Fruit fly (Drosophila melanogaster) whole organism, embryonic: Measurements from ENCODE around the gene path.

Experiments used
- B-H2 ChIP-seq: fragments of 200-800 bp; sonication (Bioruptor generic); optimal IDR thresholded peaks from 2 replicates; lab custom pipeline; 2018; ENCODE audit warnings: missing biosample characterization, mild to moderate bottlenecking, missing genetic modification characterization
- BEAF-32 ChIP-seq: fragments of 200-800 bp; sonication (Bioruptor generic); optimal IDR thresholded peaks from 3 replicates; lab custom pipeline; 2017; ENCODE audit warnings: missing biosample characterization, missing genetic modification characterization, mild to moderate bottlenecking, moderate library complexity, missing genetic modification reagents
- CG12299 ChIP-seq: fragments of 200-800 bp; sonication (Bioruptor generic); optimal IDR thresholded peaks from 2 replicates; lab custom pipeline; 2018; ENCODE audit warnings: missing biosample characterization, mild to moderate bottlenecking, missing genetic modification characterization
- CG13123 ChIP-seq: fragments of 200-800 bp; sonication (Bioruptor generic); optimal IDR thresholded peaks from 2 replicates; lab custom pipeline; 2016; ENCODE audit warnings: missing biosample characterization, missing genetic modification characterization
- CG13424 ChIP-seq: fragments of 200-800 bp; sonication (Bioruptor generic); optimal IDR thresholded peaks from 2 replicates; lab custom pipeline; 2019; ENCODE audit warnings: missing biosample characterization, mild to moderate bottlenecking, missing genetic modification characterization, moderate library complexity
- CG13894 ChIP-seq: fragments of 200-800 bp; sonication (Bioruptor generic); optimal IDR thresholded peaks from 3 replicates; lab custom pipeline; 2018; ENCODE audit warnings: missing biosample characterization, mild to moderate bottlenecking, missing genetic modification characterization, moderate library complexity
- CG15514 ChIP-seq: fragments of 200-800 bp; sonication (Bioruptor generic); optimal IDR thresholded peaks from 3 replicates; lab custom pipeline; 2017; ENCODE audit warnings: missing biosample characterization, missing genetic modification characterization, mild to moderate bottlenecking, moderate library complexity, missing genetic modification reagents
- CG31441 ChIP-seq: fragments of 200-800 bp; sonication (Bioruptor generic); IDR thresholded peaks from 2 replicates; pipeline ENCODE4 v1.3.6; 2022; ENCODE audit warnings: missing biosample characterization, missing genetic modification characterization
- CG4617 ChIP-seq: fragments of 200-800 bp; sonication (Bioruptor generic); optimal IDR thresholded peaks from 3 replicates; lab custom pipeline; 2016; ENCODE audit warnings: missing biosample characterization, missing genetic modification characterization, borderline replicate concordance
- CG6689 ChIP-seq: fragments of 200-800 bp; sonication (Bioruptor generic); IDR thresholded peaks from 2 replicates; pipeline ENCODE4 v1.3.6; 2022; ENCODE audit warnings: missing biosample characterization, missing genetic modification characterization
- CG6765 ChIP-seq: fragments of 200-800 bp; sonication (Bioruptor generic); optimal IDR thresholded peaks from 3 replicates; lab custom pipeline; 2017; ENCODE audit warnings: missing biosample characterization, mild to moderate bottlenecking, missing genetic modification characterization
- CG6813 ChIP-seq: fragments of 200-800 bp; sonication (Bioruptor generic); optimal IDR thresholded peaks from 2 replicates; lab custom pipeline; 2017; ENCODE audit warnings: missing biosample characterization, missing genetic modification characterization, mild to moderate bottlenecking, moderate library complexity, missing genetic modification reagents
- CG7928 ChIP-seq: fragments of 200-800 bp; sonication (Bioruptor generic); optimal IDR thresholded peaks from 2 replicates; lab custom pipeline; 2017; ENCODE audit warnings: missing biosample characterization, mild to moderate bottlenecking, missing genetic modification characterization
- Eip74EF ChIP-seq, 2 experiments: fragments of 200-800 bp in 1 of 2; fragments of >200 bp in 1 of 2; sonication (Bioruptor generic) in 1 of 2; optimal IDR thresholded peaks; 2 replicates each; lab custom pipeline; 2017 to 2019; ENCODE audit warnings: missing biosample characterization in 2 of 2, missing genetic modification characterization in 2 of 2, mild to moderate bottlenecking in 1 of 2, moderate library complexity in 1 of 2
- Ets97D ChIP-seq: fragments of 200-800 bp; sonication (Bioruptor generic); optimal IDR thresholded peaks from 3 replicates; lab custom pipeline; 2016; ENCODE audit warnings: missing biosample characterization, missing genetic modification characterization
- Fer3 ChIP-seq: fragments of 200-800 bp; sonication (Bioruptor generic); optimal IDR thresholded peaks from 2 replicates; lab custom pipeline; 2018; ENCODE audit warnings: missing biosample characterization, mild to moderate bottlenecking, missing genetic modification characterization, moderate library complexity
- GATAe ChIP-seq: fragments of 200-800 bp; sonication (Bioruptor generic); conservative IDR thresholded peaks from 2 replicates; pipeline ENCODE4 v1.3.6; 2022; ENCODE audit warnings: missing biosample characterization, missing genetic modification characterization
- HLHmδ ChIP-seq: fragments of 200-800 bp; sonication (Bioruptor generic); optimal IDR thresholded peaks from 2 replicates; lab custom pipeline; 2018; ENCODE audit warnings: missing biosample characterization, mild to moderate bottlenecking, missing genetic modification characterization, moderate library complexity
- Hr3 ChIP-seq: fragments of 200-800 bp; sonication (Bioruptor generic); optimal IDR thresholded peaks from 3 replicates; lab custom pipeline; 2016; ENCODE audit warnings: missing biosample characterization, missing genetic modification characterization
- Hr39 ChIP-seq: fragments of >200 bp; optimal IDR thresholded peaks from 2 replicates; lab custom pipeline; 2017
- Kr ChIP-seq: fragments of 200-800 bp; sonication (Bioruptor generic); optimal IDR thresholded peaks from 2 replicates; lab custom pipeline; 2017; ENCODE audit warnings: missing biosample characterization, mild to moderate bottlenecking, missing genetic modification characterization
- MESR4 ChIP-seq: fragments of 200-800 bp; sonication (Bioruptor generic); optimal IDR thresholded peaks from 2 replicates; lab custom pipeline; 2018; ENCODE audit warnings: missing biosample characterization, mild to moderate bottlenecking, missing genetic modification characterization, moderate library complexity
- MTF-1 ChIP-seq: fragments of 200-800 bp; sonication (Bioruptor generic); optimal IDR thresholded peaks from 2 replicates; lab custom pipeline; 2018; ENCODE audit warnings: missing biosample characterization, mild to moderate bottlenecking, missing genetic modification characterization, borderline replicate concordance
- NC2α ChIP-seq: fragments of 200-800 bp; sonication (Bioruptor generic); optimal IDR thresholded peaks from 2 replicates; lab custom pipeline; 2016; ENCODE audit warnings: missing biosample characterization, missing genetic modification characterization
- Oaz ChIP-seq: fragments of 200-800 bp; sonication (Bioruptor generic); IDR thresholded peaks from 2 replicates; pipeline ENCODE4 v1.3.6; 2022; ENCODE audit warnings: missing biosample characterization, missing genetic modification characterization
- Ravus ChIP-seq: fragments of 200-800 bp; sonication (Bioruptor generic); IDR thresholded peaks from 2 replicates; pipeline ENCODE4 v1.3.6; 2022; ENCODE audit warnings: missing biosample characterization, missing genetic modification characterization
- Rx ChIP-seq: fragments of 200-800 bp; sonication (Bioruptor generic); IDR thresholded peaks from 2 replicates; pipeline ENCODE4 v1.3.6; 2022; ENCODE audit warnings: missing biosample characterization, missing genetic modification characterization
- al ChIP-seq: fragments of 200-800 bp; sonication (Bioruptor generic); IDR thresholded peaks from 2 replicates; pipeline ENCODE4 v1.3.6; 2022; ENCODE audit warnings: missing biosample characterization, missing genetic modification characterization
- chn ChIP-seq: fragments of 200-800 bp; sonication (Bioruptor generic); optimal IDR thresholded peaks from 2 replicates; lab custom pipeline; 2016; ENCODE audit warnings: missing biosample characterization, missing genetic modification characterization
- crp ChIP-seq, 2 experiments: fragments of 200-800 bp; sonication (Bioruptor generic); optimal IDR thresholded peaks; 2 replicates in 1 of 2; 3 replicates in 1 of 2; lab custom pipeline; 2017; ENCODE audit warnings: missing biosample characterization in 2 of 2, missing genetic modification characterization in 2 of 2, mild to moderate bottlenecking in 1 of 2, moderate library complexity in 1 of 2
- dmrt11E ChIP-seq: fragments of 200-800 bp; sonication (Bioruptor generic); optimal IDR thresholded peaks from 3 replicates; lab custom pipeline; 2018; ENCODE audit warnings: missing biosample characterization, mild to moderate bottlenecking, missing genetic modification characterization, moderate library complexity
- ems ChIP-seq: fragments of 200-800 bp; sonication (Bioruptor generic); optimal IDR thresholded peaks from 3 replicates; lab custom pipeline; 2016; ENCODE audit warnings: missing biosample characterization, missing genetic modification characterization
- fd102C ChIP-seq: fragments of 200-800 bp; sonication (Bioruptor generic); optimal IDR thresholded peaks from 2 replicates; lab custom pipeline; 2018; ENCODE audit warnings: missing biosample characterization, mild to moderate bottlenecking, missing genetic modification characterization, moderate library complexity
- grn ChIP-seq: fragments of 200-800 bp; sonication (Bioruptor generic); optimal IDR thresholded peaks from 3 replicates; lab custom pipeline; 2017; ENCODE audit warnings: missing biosample characterization, missing genetic modification characterization
- hbn ChIP-seq: fragments of 200-800 bp; sonication (Bioruptor generic); IDR thresholded peaks from 2 replicates; pipeline ENCODE4 v1.3.6; 2022; ENCODE audit warnings: missing biosample characterization, missing genetic modification characterization; ENCODE audit not compliant: partially characterized antibody
- hth ChIP-seq: fragments of >200 bp; optimal IDR thresholded peaks from 2 replicates; lab custom pipeline; 2017; ENCODE audit warnings: inconsistent platforms
- otp ChIP-seq: fragments of 200-800 bp; sonication (Bioruptor generic); IDR thresholded peaks from 3 replicates; pipeline ENCODE4, ENCODE4 v1.3.6; 2022; ENCODE audit warnings: missing biosample characterization, missing genetic modification characterization
- pan ChIP-seq, 4 experiments: fragments of >200 bp in 3 of 4; fragments of 200-800 bp in 1 of 4; sonication (Bioruptor generic) in 1 of 4; optimal IDR thresholded peaks in 3 of 4; IDR thresholded peaks in 1 of 4; 2 replicates each; pipeline versions ENCODE4 v1.3.6 to Lab custom; 2017 to 2022; ENCODE audit warnings: missing biosample characterization in 2 of 4, missing genetic modification characterization in 2 of 4, mixed read lengths in 1 of 4
- pita ChIP-seq: fragments of 200-800 bp; sonication (Bioruptor generic); optimal IDR thresholded peaks from 2 replicates; lab custom pipeline; 2017; ENCODE audit warnings: missing biosample characterization, mild to moderate bottlenecking, missing genetic modification characterization
- pnt ChIP-seq: fragments of 200-800 bp; sonication (Bioruptor generic); optimal IDR thresholded peaks from 3 replicates; lab custom pipeline; 2016; ENCODE audit warnings: missing biosample characterization, missing genetic modification characterization
- sc ChIP-seq, 3 experiments: fragments of >200 bp in 2 of 3; fragments of 200-800 bp in 1 of 3; sonication (Bioruptor generic) in 1 of 3; optimal IDR thresholded peaks; 2 replicates in 2 of 3; 3 replicates in 1 of 3; lab custom pipeline; 2017; ENCODE audit warnings: mild to moderate bottlenecking in 1 of 3, missing biosample characterization in 1 of 3, missing genetic modification characterization in 1 of 3, missing genetic modification reagents in 1 of 3
- seq ChIP-seq: fragments of 200-800 bp; sonication (Bioruptor generic); IDR thresholded peaks from 2 replicates; pipeline ENCODE4 v1.3.6; 2022; ENCODE audit warnings: missing biosample characterization, missing genetic modification characterization
- sna ChIP-seq: fragments of 200-800 bp; sonication (Bioruptor generic); IDR thresholded peaks from 2 replicates; pipeline ENCODE4 v1.3.6; 2022; ENCODE audit warnings: missing biosample characterization, missing genetic modification characterization; ENCODE audit not compliant: partially characterized antibody
- tap ChIP-seq: fragments of 200-800 bp; optimal IDR thresholded peaks from 3 replicates; lab custom pipeline; 2019; ENCODE audit warnings: missing biosample characterization, mild to moderate bottlenecking, missing genetic modification characterization, moderate library complexity
- wor ChIP-seq: fragments of 200-800 bp; sonication (Bioruptor generic); IDR thresholded peaks from 2 replicates; pipeline ENCODE4 v1.3.6; 2022; ENCODE audit warnings: missing biosample characterization, missing genetic modification characterization
- z ChIP-seq: fragments of 200-800 bp; sonication (Bioruptor generic); IDR thresholded peaks from 3 replicates; pipeline ENCODE4 v1.3.6; 2022; ENCODE audit warnings: missing biosample characterization, missing genetic modification characterization
- zfh2 ChIP-seq: fragments of 200-800 bp; sonication (Bioruptor generic); optimal IDR thresholded peaks from 2 replicates; lab custom pipeline; 2016; ENCODE audit warnings: missing biosample characterization, missing genetic modification characterization

Gene path

DNA sequence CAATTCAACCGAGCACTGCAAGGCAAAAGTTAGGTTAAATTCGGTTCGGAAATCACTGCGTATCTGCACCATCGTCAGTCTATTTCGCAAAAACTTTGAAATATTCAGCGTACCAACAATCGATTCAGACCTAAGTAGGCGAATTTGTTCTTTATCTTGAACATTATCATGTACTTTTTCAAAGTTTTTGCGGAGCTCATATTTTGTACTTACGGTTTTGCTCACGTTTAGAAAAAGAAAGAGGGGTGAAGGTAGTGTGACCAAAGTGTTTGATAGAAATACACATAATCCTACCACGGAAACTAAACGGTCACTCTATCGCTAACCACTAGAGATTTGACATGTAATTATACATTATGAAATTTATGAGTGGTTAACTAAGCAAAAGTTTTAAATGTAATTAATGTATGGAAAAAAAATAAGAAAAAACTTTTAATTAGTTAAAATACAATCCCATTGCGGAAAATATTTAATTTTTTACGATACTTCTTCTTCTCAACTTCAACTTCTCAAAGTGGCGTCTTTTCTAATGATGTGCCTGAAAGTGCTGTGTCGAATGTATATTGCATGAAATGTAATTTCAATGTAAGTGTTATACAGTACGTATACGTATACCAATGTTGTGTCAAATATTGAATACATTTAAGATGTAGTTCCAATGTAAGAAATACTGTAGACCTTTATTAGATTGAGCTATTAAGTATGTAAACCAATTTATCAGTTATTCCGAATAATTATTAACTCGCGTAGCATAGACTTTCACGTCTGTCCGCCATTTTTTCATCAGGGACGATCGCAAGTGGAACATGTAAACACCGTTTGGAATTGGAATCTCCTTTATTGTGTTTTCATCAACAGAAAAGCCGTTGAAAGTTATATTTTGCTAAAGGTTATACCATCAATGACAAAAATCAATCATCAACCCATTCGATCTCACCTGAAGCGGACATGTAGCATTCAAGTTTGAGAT is 6.4 kb upstream of the path start, which contains the start of gene RpS9 (continued):
- no peak for TF ChIP-seq GATAe (GFP tag; lab: Robert Waterston, UW)
- TF ChIP-seq dmrt11E (tag; lab: Kevin White, UChicago) = no peak
- TF ChIP-seq z (GFP tag; lab: Robert Waterston, UW) = no peak
- TF ChIP-seq pnt (GFP tag; lab: Kevin White, UChicago) = no peak
- no peak for TF ChIP-seq ems (GFP tag; lab: Kevin White, UChicago)
- TF ChIP-seq CG13424 = no peak
- TF ChIP-seq CG6813 = no peak
- peak; percentile 80 for TF ChIP-seq Ets97D (GFP tag; lab: Kevin White, UChicago)
- TF ChIP-seq B-H2 = no peak
- TF ChIP-seq CG31441 (GFP tag; lab: Robert Waterston, UW) = no peak; the same call in 1 of the 2 replicates
- TF ChIP-seq NC2α (GFP tag; lab: Kevin White, UChicago) = no peak
- TF ChIP-seq seq (GFP tag; lab: Robert Waterston, UW) = no peak
- TF ChIP-seq Eip74EF (GFP tag; optimal IDR thresholded peaks at IDR 0.05; lab: Kevin White, UChicago) = peak in 1 of 2 experiments; percentile 22
- TF ChIP-seq Kr (GFP tag; lab: Kevin White, UChicago) = no peak
- TF ChIP-seq Oaz (GFP tag; lab: Robert Waterston, UW) = no peak
- no peak for TF ChIP-seq crp (GFP tag; optimal IDR thresholded peaks at IDR 0.05; lab: Kevin White, UChicago)
- TF ChIP-seq CG6689 (GFP tag; lab: Robert Waterston, UW) = no peak
- no peak for TF ChIP-seq CG7928 (GFP tag; lab: Kevin White, UChicago)
- no peak for TF ChIP-seq Ravus (GFP tag; lab: Robert Waterston, UW)
- peak; percentile 41 for TF ChIP-seq CG15514
- peak; percentile 98 for TF ChIP-seq MESR4
- no peak for TF ChIP-seq CG13123 (GFP tag; lab: Kevin White, UChicago)
- peak; percentile 26 for TF ChIP-seq BEAF-32
- TF ChIP-seq pan (optimal IDR thresholded peaks at IDR 0.05; lab: Kevin White, UChicago) = no peak
- TF ChIP-seq pan (GFP tag; optimal IDR thresholded peaks at IDR 0.05 in 1 of 2, IDR thresholded peaks at IDR 0.05 in 1 of 2) = no peak
- no peak for TF ChIP-seq fd102C
- TF ChIP-seq zfh2 (GFP tag; lab: Kevin White, UChicago) = no peak
- TF ChIP-seq al (GFP tag; lab: Robert Waterston, UW) = no peak
- TF ChIP-seq CG6765 (GFP tag; lab: Kevin White, UChicago) = peak; percentile 61
- no peak for TF ChIP-seq Hr39
- no peak for TF ChIP-seq otp (GFP tag; lab: Robert Waterston, UW)
- TF ChIP-seq Fer3 (tag; lab: Kevin White, UChicago) = peak; percentile 54
- TF ChIP-seq CG13894 (tag; lab: Kevin White, UChicago) = peak; percentile 59
- no peak for TF ChIP-seq tap (tag; lab: Kevin White, UChicago)
- TF ChIP-seq Hr3 (GFP tag; lab: Kevin White, UChicago) = no peak
- no peak for TF ChIP-seq HLHmδ (GFP tag; lab: Kevin White, UChicago)
- TF ChIP-seq CG4617 (GFP tag; lab: Kevin White, UChicago) = no peak
- no peak for TF ChIP-seq wor (GFP tag; lab: Robert Waterston, UW)
- TF ChIP-seq pita (GFP tag; lab: Kevin White, UChicago) = peak; percentile 53
- no peak for TF ChIP-seq chn (GFP tag; lab: Kevin White, UChicago)
- TF ChIP-seq grn (GFP tag; lab: Kevin White, UChicago) = no peak
- TF ChIP-seq sc (optimal IDR thresholded peaks at IDR 0.05; lab: Kevin White, UChicago) = no peak
- no peak for TF ChIP-seq sc (GFP tag; optimal IDR thresholded peaks at IDR 0.05; lab: Kevin White, UChicago)
- no peak for TF ChIP-seq Rx
- no peak for TF ChIP-seq CG12299 (tag; lab: Kevin White, UChicago)
- no peak for TF ChIP-seq sna (GFP tag; lab: Robert Waterston, UW)
- no peak for TF ChIP-seq hbn (GFP tag; lab: Robert Waterston, UW)
- no peak for TF ChIP-seq MTF-1
- no peak for TF ChIP-seq hth (lab: Kevin White, UChicago)
